Fruit fly (Drosophila melanogaster): ENCODE data around the gene CG9920.

Gene CG9920

DNA sequence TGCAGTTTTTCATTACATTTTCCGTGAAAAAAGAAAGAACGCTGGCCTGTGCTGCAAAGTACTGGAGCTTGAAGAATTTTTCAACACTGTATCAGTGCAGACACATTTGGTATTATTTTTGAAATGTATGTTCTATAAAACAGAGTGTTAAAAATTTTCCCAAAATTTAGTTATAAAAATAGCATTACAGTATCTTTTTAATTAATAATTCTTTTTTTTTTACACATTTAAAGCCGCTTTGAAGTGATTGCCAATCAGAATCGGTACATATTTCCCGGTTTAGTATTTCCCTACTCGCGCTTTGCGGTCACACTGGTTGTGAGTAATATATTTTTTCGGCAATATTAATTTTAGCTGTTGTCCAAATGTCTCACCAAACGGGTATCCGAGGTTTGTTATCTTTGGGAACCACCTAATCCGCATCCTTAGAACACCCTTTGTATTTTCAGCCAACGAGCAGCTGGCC is 24.5 kb upstream of the CG9920 start, which contains the start of the genes Abi and twf (continued):
- TF ChIP-seq CG31627 (GFP tag; optimal IDR thresholded peaks at IDR 0.05) (peak; percentile 77), CG11294 (GFP tag; IDR thresholded peaks at IDR 0.05) (no peak), Eip75B (GFP tag; optimal IDR thresholded peaks at IDR 0.05) (no peak), pdm3 (GFP tag; optimal IDR thresholded peaks at IDR 0.05) (peak; percentile 70), CG6792 (GFP tag; optimal IDR thresholded peaks at IDR 0.05) (peak; percentile 61), CG8119 (GFP tag; IDR thresholded peaks at IDR 0.05) (no peak), CG11762 (GFP tag; optimal IDR thresholded peaks at IDR 0.05; ENCODE audit: insufficient read depth) (peak; percentile 37), CG6163 (GFP tag; IDR thresholded peaks at IDR 0.05) (peak; percentile 52; the same call in 1 of the 3 replicates), CG6276 (GFP tag; optimal IDR thresholded peaks at IDR 0.05) (no peak), Ets21C (GFP tag; optimal IDR thresholded peaks at IDR 0.05) (peak; percentile 39), vri (GFP tag; optimal IDR thresholded peaks at IDR 0.05) (peak; percentile 38), CG11902 (GFP tag; optimal IDR thresholded peaks at IDR 0.05) (peak; percentile 41), CG16779 (tag; optimal IDR thresholded peaks at IDR 0.05) (no peak), Ets96B (tag; optimal IDR thresholded peaks at IDR 0.05) (no peak), CG10631 (GFP tag; optimal IDR thresholded peaks at IDR 0.05) (peak; percentile 72), topi (GFP tag; optimal IDR thresholded peaks at IDR 0.05) (peak; percentile 62), CG10669 (GFP tag; optimal IDR thresholded peaks at IDR 0.05) (no peak), ss (GFP tag; optimal IDR thresholded peaks at IDR 0.05) (no peak), Sox14 (GFP tag; optimal IDR thresholded peaks at IDR 0.05) (peak; percentile 74), esn (GFP tag; optimal IDR thresholded peaks at IDR 0.05) (peak; percentile 77), CG3032 (tag; optimal IDR thresholded peaks at IDR 0.05) (peak; percentile 48), lz (GFP tag; optimal IDR thresholded peaks at IDR 0.05) (peak; percentile 70)

DNA sequence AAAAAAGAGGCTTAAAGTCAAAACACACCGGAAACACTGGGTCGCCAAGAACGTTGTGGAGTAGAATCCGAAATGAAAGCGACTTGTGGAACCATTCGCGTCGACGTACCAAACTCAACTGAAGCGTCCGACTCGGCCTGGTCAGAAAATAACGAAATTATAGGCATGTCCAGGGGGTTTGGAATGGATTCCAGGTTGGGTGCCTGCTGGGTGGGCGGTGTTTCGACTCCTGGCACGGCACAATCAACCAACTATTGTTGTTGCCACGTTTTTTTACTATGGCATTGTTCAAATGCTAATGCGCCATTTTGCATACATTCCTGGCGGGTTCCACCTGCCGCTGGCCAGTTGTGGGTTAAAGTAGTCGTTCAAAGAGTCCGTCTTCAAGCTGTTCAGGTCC is 20.5 kb upstream of the CG9920 start, which contains the start of gene Kif19A:
TSS of gene Kif19A (minus strand) at position 101 of the 400 bp plus-strand sequence.
- TF ChIP-seq acj6 (GFP tag; optimal IDR thresholded peaks at IDR 0.05) = no peak
- TF ChIP-seq Hr4 (GFP tag; optimal IDR thresholded peaks at IDR 0.05) = no peak
- TF ChIP-seq pdm3 (GFP tag; optimal IDR thresholded peaks at IDR 0.05) = no peak
- no peak for TF ChIP-seq CG4318 (GFP tag; optimal IDR thresholded peaks at IDR 0.05)
- no peak for TF ChIP-seq Eip75B (GFP tag; optimal IDR thresholded peaks at IDR 0.05)
- no peak for TF ChIP-seq net (GFP tag; optimal IDR thresholded peaks at IDR 0.05)
- TF ChIP-seq CG16779 (tag; optimal IDR thresholded peaks at IDR 0.05) = no peak
- TF ChIP-seq CG6792 (GFP tag; optimal IDR thresholded peaks at IDR 0.05) = no peak
- no peak for TF ChIP-seq lz (GFP tag; optimal IDR thresholded peaks at IDR 0.05)
- TF ChIP-seq achi (GFP tag; optimal IDR thresholded peaks at IDR 0.05) = no peak
- TF ChIP-seq CG11762 (GFP tag; optimal IDR thresholded peaks at IDR 0.05; ENCODE audit: insufficient read depth) = no peak
- no peak for TF ChIP-seq fkh (GFP tag; optimal IDR thresholded peaks at IDR 0.05)
- no peak for TF ChIP-seq CG1621 (tag; optimal IDR thresholded peaks at IDR 0.05)
- TF ChIP-seq Gug (GFP tag; IDR thresholded peaks at IDR 0.05) = no peak
- no peak for TF ChIP-seq Ets21C (GFP tag; optimal IDR thresholded peaks at IDR 0.05)
- TF ChIP-seq CG11294 (GFP tag; IDR thresholded peaks at IDR 0.05) = no peak
- TF ChIP-seq cyc (GFP tag; optimal IDR thresholded peaks at IDR 0.05) = no peak
- TF ChIP-seq dac (GFP tag; optimal IDR thresholded peaks at IDR 0.05) = no peak

DNA sequence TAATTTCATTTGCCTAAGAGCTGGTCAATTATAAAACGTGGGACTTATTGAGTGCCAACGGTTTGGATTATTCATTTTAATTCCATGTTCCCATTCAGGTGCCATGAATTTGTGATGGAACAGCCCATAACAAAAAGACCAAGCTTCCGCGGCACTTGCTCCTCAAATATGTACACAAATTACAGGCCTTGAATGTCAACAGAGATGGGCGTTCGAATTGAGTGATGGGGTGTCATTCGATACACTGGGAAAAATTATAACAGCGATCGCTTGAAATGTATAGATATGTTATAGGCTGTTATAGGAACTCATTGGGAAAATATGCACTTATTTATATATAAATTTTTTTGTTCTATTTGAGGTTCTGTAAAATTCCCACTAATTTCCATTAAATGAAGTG is 18.2 kb upstream of the CG9920 start:
- no peak for TF ChIP-seq vri (GFP tag; optimal IDR thresholded peaks at IDR 0.05)
- TF ChIP-seq CG9139 (GFP tag; optimal IDR thresholded peaks at IDR 0.05) = no peak
- no peak for TF ChIP-seq Smox (GFP tag; optimal IDR thresholded peaks at IDR 0.05)
- TF ChIP-seq net (GFP tag; optimal IDR thresholded peaks at IDR 0.05) = no peak
- no peak for TF ChIP-seq CG6792 (GFP tag; optimal IDR thresholded peaks at IDR 0.05)
- no peak for TF ChIP-seq OdsH (GFP tag; optimal IDR thresholded peaks at IDR 0.05)
- TF ChIP-seq fd59A (GFP tag; optimal IDR thresholded peaks at IDR 0.05) = no peak
- TF ChIP-seq Sox14 (GFP tag; optimal IDR thresholded peaks at IDR 0.05) = no peak
- no peak for TF ChIP-seq CG4318 (GFP tag; optimal IDR thresholded peaks at IDR 0.05)

DNA sequence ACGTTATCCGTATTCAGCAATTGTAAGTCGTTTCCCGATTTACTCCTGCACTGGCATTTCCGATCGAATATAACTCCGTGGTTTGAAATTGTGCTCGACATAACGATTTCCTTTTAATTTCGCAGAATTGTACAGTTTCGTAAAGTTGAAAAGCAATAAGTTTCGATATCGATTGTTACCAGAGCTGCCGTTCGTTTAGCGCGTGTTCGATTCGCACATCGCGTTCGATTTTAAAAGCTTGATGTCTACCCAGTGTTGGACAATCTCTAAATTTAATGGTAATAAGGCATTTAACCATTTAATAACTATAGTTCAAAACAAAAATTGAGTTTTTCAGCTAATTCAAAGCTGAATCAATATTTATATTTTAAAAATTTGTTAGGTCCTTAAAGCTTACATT is 14.2 kb upstream of the CG9920 start, which contains the start of gene CG14357:
TSS of gene CG14357 (minus strand) at position 101 of the 400 bp plus-strand sequence.
- TF ChIP-seq Eip75B (GFP tag; optimal IDR thresholded peaks at IDR 0.05) = no peak
- no peak for TF ChIP-seq fd85E (GFP tag; optimal IDR thresholded peaks at IDR 0.05)

Measured in whole organism, prepupa.